Worm (Caenorhabditis elegans) whole organism, L1 larva: ENCODE data around the gene mrpl-32.

ENCODE experiments used
- C34B4.2 ChIP-seq: sonication (generic microtip); optimal IDR thresholded peaks from 2 replicates; lab custom pipeline; 2017; ENCODE audit warnings: mild to moderate bottlenecking, missing genetic modification characterization, missing compliant biosample characterization
- F16B12.6 ChIP-seq: fragments of 150-350 bp; optimal IDR thresholded peaks from 2 replicates; lab custom pipeline; 2014; ENCODE audit warnings: missing biosample characterization, missing genetic modification characterization
- ceh-8 ChIP-seq: fragments of 200-800 bp; sonication (Bioruptor generic); optimal IDR thresholded peaks from 2 replicates; lab custom pipeline; 2018; ENCODE audit warnings: mild to moderate bottlenecking, missing genetic modification characterization, moderate library complexity, missing compliant biosample characterization
- ceh-88 ChIP-seq: fragments of 200-800 bp; sonication (Bioruptor generic); IDR thresholded peaks from 2 replicates; pipeline ENCODE4 v1.3.6; 2022; ENCODE audit warnings: missing genetic modification characterization, missing compliant biosample characterization
- ceh-90 ChIP-seq: sonication (generic microtip); optimal IDR thresholded peaks from 2 replicates; lab custom pipeline; 2016; ENCODE audit warnings: missing genetic modification characterization, missing compliant biosample characterization
- ces-1 ChIP-seq: fragments of 150-350 bp; optimal IDR thresholded peaks from 2 replicates; lab custom pipeline; 2014; ENCODE audit warnings: missing biosample characterization, missing genetic modification reagents, missing genetic modification characterization
- dpl-1 ChIP-seq, 3 experiments: fragments of 150-350 bp in 2 of 3; sonication (generic microtip) in 1 of 3; optimal IDR thresholded peaks; 2 replicates each; lab custom pipeline; 2014 to 2017; ENCODE audit warnings: missing biosample characterization in 3 of 3, missing genetic modification characterization in 3 of 3, missing genetic modification reagents in 3 of 3
- dsc-1 ChIP-seq: sonication (generic microtip); optimal IDR thresholded peaks from 2 replicates; lab custom pipeline; 2016; ENCODE audit warnings: mild to moderate bottlenecking, missing genetic modification characterization, missing compliant biosample characterization
- efl-1 ChIP-seq, 4 experiments: fragments of 150-350 bp; optimal IDR thresholded peaks in 3 of 4; peaks in 1 of 4; 1 replicate in 1 of 4; 2 replicates in 3 of 4; lab custom pipeline; 2014; ENCODE audit warnings: missing biosample characterization in 2 of 4, missing genetic modification characterization in 2 of 4, missing genetic modification reagents in 2 of 4
- egl-27 ChIP-seq, 2 experiments: fragments of 150-350 bp in 1 of 2; sonication (generic microtip); optimal IDR thresholded peaks; 3 replicates each; lab custom pipeline; 2017 to 2018; ENCODE audit warnings: missing biosample characterization in 2 of 2, missing genetic modification characterization in 2 of 2, missing genetic modification reagents in 2 of 2
- elt-2 ChIP-seq: sonication (generic microtip); optimal IDR thresholded peaks from 2 replicates; lab custom pipeline; 2016; ENCODE audit warnings: missing genetic modification characterization, mild to moderate bottlenecking, inconsistent platforms, missing compliant biosample characterization, missing genetic modification reagents
- fkh-4 ChIP-seq: sonication (generic microtip); optimal IDR thresholded peaks from 2 replicates; lab custom pipeline; 2016; ENCODE audit warnings: missing compliant biosample characterization, missing genetic modification characterization, borderline replicate concordance
- fos-1 ChIP-seq: fragments of 150-350 bp; optimal IDR thresholded peaks from 2 replicates; lab custom pipeline; 2014; ENCODE audit warnings: missing biosample characterization, missing genetic modification characterization
- hlh-4 ChIP-seq: sonication (generic microtip); optimal IDR thresholded peaks from 2 replicates; lab custom pipeline; 2016; ENCODE audit warnings: mild to moderate bottlenecking, missing genetic modification characterization, missing compliant biosample characterization
- irx-1 ChIP-seq: sonication (generic microtip); optimal IDR thresholded peaks from 2 replicates; lab custom pipeline; 2016; ENCODE audit warnings: missing genetic modification characterization, missing compliant biosample characterization
- lin-14 ChIP-seq: fragments of 200-800 bp; sonication (Bioruptor generic); optimal IDR thresholded peaks from 2 replicates; lab custom pipeline; 2018; ENCODE audit warnings: mild to moderate bottlenecking, missing genetic modification characterization, moderate library complexity, missing compliant biosample characterization
- lin-35 ChIP-seq, 2 experiments: fragments of 150-350 bp; optimal IDR thresholded peaks; 2 replicates each; lab custom pipeline; 2014; ENCODE audit warnings: missing biosample characterization in 2 of 2, missing genetic modification characterization in 2 of 2, missing genetic modification reagents in 2 of 2
- lsy-2 ChIP-seq, 2 experiments: fragments of 150-350 bp; optimal IDR thresholded peaks; 2 replicates each; lab custom pipeline; 2014; ENCODE audit warnings: missing biosample characterization in 2 of 2, missing genetic modification characterization in 2 of 2
- mab-9 ChIP-seq: fragments of 200-800 bp; sonication (Bioruptor generic); IDR thresholded peaks from 2 replicates; pipeline ENCODE4 v1.3.6; 2022; ENCODE audit warnings: missing genetic modification reagents, missing genetic modification characterization, missing compliant biosample characterization
- mdl-1 ChIP-seq, 2 experiments: fragments of 150-350 bp; optimal IDR thresholded peaks; 2 replicates each; lab custom pipeline; 2014 to 2017; ENCODE audit warnings: missing biosample characterization in 2 of 2, missing genetic modification characterization in 2 of 2, inconsistent platforms in 1 of 2
- nhr-19 ChIP-seq: fragments of 200-800 bp; sonication (Bioruptor generic); conservative IDR thresholded peaks from 2 replicates; pipeline ENCODE4 v1.3.6; 2022; ENCODE audit warnings: missing genetic modification characterization, missing compliant biosample characterization
- nhr-20 ChIP-seq: sonication (generic microtip); optimal IDR thresholded peaks from 2 replicates; lab custom pipeline; 2016; ENCODE audit warnings: mild to moderate bottlenecking, missing genetic modification characterization, missing compliant biosample characterization
- nhr-28 ChIP-seq: fragments of 150-350 bp; optimal IDR thresholded peaks from 2 replicates; lab custom pipeline; 2014; ENCODE audit warnings: missing biosample characterization, missing genetic modification characterization
- nhr-47 ChIP-seq: sonication (generic microtip); optimal IDR thresholded peaks from 2 replicates; lab custom pipeline; 2016; ENCODE audit warnings: mild to moderate bottlenecking, missing genetic modification characterization, moderate library complexity, missing compliant biosample characterization
- nhr-71 ChIP-seq: sonication (generic microtip); optimal IDR thresholded peaks from 2 replicates; lab custom pipeline; 2016; ENCODE audit warnings: mild to moderate bottlenecking, missing genetic modification characterization, moderate library complexity, missing compliant biosample characterization
- nhr-76 ChIP-seq: sonication (generic microtip); optimal IDR thresholded peaks from 2 replicates; lab custom pipeline; 2017; ENCODE audit warnings: missing biosample characterization, missing genetic modification characterization
- nhr-77 ChIP-seq: fragments of 150-350 bp; optimal IDR thresholded peaks from 2 replicates; lab custom pipeline; 2014; ENCODE audit warnings: missing biosample characterization, missing genetic modification characterization
- nhr-85 ChIP-seq: sonication (generic microtip); peaks from one replicate; lab custom pipeline; 2016; ENCODE audit warnings: missing genetic modification characterization, inconsistent platforms, missing compliant biosample characterization
- pqm-1 ChIP-seq: sonication (generic microtip); optimal IDR thresholded peaks from 3 replicates; lab custom pipeline; 2017; ENCODE audit warnings: missing biosample characterization, missing genetic modification characterization
- rnt-1 ChIP-seq: sonication (generic microtip); optimal IDR thresholded peaks from 2 replicates; lab custom pipeline; 2016; ENCODE audit warnings: mild to moderate bottlenecking, missing genetic modification characterization, moderate library complexity, missing compliant biosample characterization
- snu-23 ChIP-seq: sonication (generic microtip); optimal IDR thresholded peaks from 2 replicates; lab custom pipeline; 2016; ENCODE audit warnings: missing genetic modification characterization, missing compliant biosample characterization
- sox-4 ChIP-seq: sonication (generic microtip); optimal IDR thresholded peaks from 2 replicates; lab custom pipeline; 2016; ENCODE audit warnings: missing genetic modification characterization, missing compliant biosample characterization
- unc-30 ChIP-seq: sonication (generic microtip); optimal IDR thresholded peaks from 2 replicates; lab custom pipeline; 2017; ENCODE audit warnings: missing biosample characterization, missing genetic modification characterization
- unc-62 ChIP-seq: fragments of 150-350 bp; optimal IDR thresholded peaks from 2 replicates; lab custom pipeline; 2014; ENCODE audit warnings: missing biosample characterization, missing genetic modification reagents, missing genetic modification characterization
- unc-98 ChIP-seq: fragments of 200-800 bp; sonication (Bioruptor generic); IDR thresholded peaks from 2 replicates; pipeline ENCODE4 v1.3.6; 2022; ENCODE audit warnings: missing genetic modification characterization, missing compliant biosample characterization
- vab-15 ChIP-seq: sonication (generic microtip); optimal IDR thresholded peaks from 2 replicates; lab custom pipeline; 2017; ENCODE audit warnings: missing genotype, mild to moderate bottlenecking, missing genetic modification characterization, missing compliant biosample characterization
- xbp-1 ChIP-seq: sonication (generic microtip); optimal IDR thresholded peaks from 2 replicates; lab custom pipeline; 2016; ENCODE audit warnings: missing genetic modification characterization, missing compliant biosample characterization
- zip-4 ChIP-seq: fragments of 200-800 bp; sonication (Bioruptor generic); optimal IDR thresholded peaks from 2 replicates; lab custom pipeline; 2018; ENCODE audit warnings: mild to moderate bottlenecking, missing genetic modification characterization, moderate library complexity, missing compliant biosample characterization

mrpl-32 gene

ce11 chrIII:8400478-8400877 is 49.1 kb upstream of the mrpl-32 start (continued):
- no peak for TF ChIP-seq unc-62 (GFP tag; lab: Kevin White, UChicago)
- no peak for TF ChIP-seq nhr-47 (tag; lab: Kevin White, UChicago)
- TF ChIP-seq sox-4, result no peak
- TF ChIP-seq zip-4, result no peak
- TF ChIP-seq C34B4.2 (tag; lab: Kevin White, UChicago), result no peak
- TF ChIP-seq fos-1 (tag; lab: Kevin White, UChicago), result no peak
- TF ChIP-seq dpl-1 (GFP tag; optimal IDR thresholded peaks at IDR 0.05; lab: Kevin White, UChicago), result no peak
- TF ChIP-seq snu-23 (GFP tag; lab: Kevin White, UChicago), result no peak
- TF ChIP-seq F16B12.6 (tag; lab: Kevin White, UChicago), result no peak
- TF ChIP-seq egl-27 (tag; optimal IDR thresholded peaks at IDR 0.05; lab: Kevin White, UChicago), result no peak
- no peak for TF ChIP-seq nhr-85
- no peak for TF ChIP-seq hlh-4 (tag; lab: Kevin White, UChicago)
- TF ChIP-seq nhr-28 (tag; lab: Kevin White, UChicago), result no peak
- TF ChIP-seq elt-2, result peak; percentile 97
- TF ChIP-seq mab-9 (GFP tag; lab: Robert Waterston, UW), result no peak
- no peak for TF ChIP-seq nhr-19 (GFP tag; lab: Robert Waterston, UW)
- no peak for TF ChIP-seq lsy-2 (tag; optimal IDR thresholded peaks at IDR 0.05; lab: Kevin White, UChicago)
- no peak for TF ChIP-seq ceh-8 (GFP tag; lab: Kevin White, UChicago)
- no peak for TF ChIP-seq fkh-4
- no peak for TF ChIP-seq unc-30 (tag; lab: Kevin White, UChicago)

ce11 chrIII:8401887-8402286 is 47.7 kb upstream of the mrpl-32 start, which contains the start of gene lap-1:
Gene lap-1 (minus strand): TSS chrIII:8401928.
- TF ChIP-seq nhr-20 (tag; lab: Kevin White, UChicago), result no peak

ce11 chrIII:8402633-8403032 is 46.9 kb upstream of the mrpl-32 start:
- TF ChIP-seq nhr-47 (tag; lab: Kevin White, UChicago) (no peak), nhr-71 (tag; lab: Kevin White, UChicago) (no peak), irx-1 (no peak), pqm-1 (tag; lab: Kevin White, UChicago) (no peak), lin-35 (GFP tag; optimal IDR thresholded peaks at IDR 0.05; lab: Kevin White, UChicago) (no peak)

- TF ChIP-seq ceh-88 (GFP tag; lab: Robert Waterston, UW) (no peak), unc-98 (GFP tag; lab: Robert Waterston, UW) (no peak), nhr-76 (no peak), lin-14 (GFP tag; lab: Kevin White, UChicago) (no peak), rnt-1 (tag; lab: Kevin White, UChicago) (no peak), dsc-1 (no peak), ces-1 (GFP tag; lab: Kevin White, UChicago) (no peak), mdl-1 (tag; optimal IDR thresholded peaks at IDR 0.05; lab: Kevin White, UChicago) (no peak), nhr-77 (tag; lab: Kevin White, UChicago) (no peak), nhr-19 (GFP tag; lab: Robert Waterston, UW) (no peak), ceh-90 (tag; lab: Kevin White, UChicago) (no peak), dpl-1 (GFP tag; optimal IDR thresholded peaks at IDR 0.05; lab: Kevin White, UChicago) (no peak)
Observed at ce11 chrIII:8403507-8403906, 46.0 kb upstream of the mrpl-32 start, which contains the start of gene cutc-1. Gene cutc-1 (minus strand): TSS chrIII:8403607.

- no peak for TF ChIP-seq vab-15 (tag; lab: Kevin White, UChicago)
- TF ChIP-seq unc-62 (GFP tag; lab: Kevin White, UChicago), result no peak
- TF ChIP-seq lin-14 (GFP tag; lab: Kevin White, UChicago), result peak; percentile 7
- no peak for TF ChIP-seq nhr-20 (tag; lab: Kevin White, UChicago)
- TF ChIP-seq lsy-2 (tag; optimal IDR thresholded peaks at IDR 0.05; lab: Kevin White, UChicago), result peak in 1 of 2 experiments; percentile 31
- peak in 1 of 3 experiments; percentile 27 for TF ChIP-seq dpl-1 (GFP tag; optimal IDR thresholded peaks at IDR 0.05; lab: Kevin White, UChicago)
- TF ChIP-seq xbp-1 (tag; lab: Kevin White, UChicago), result peak; percentile 51
- TF ChIP-seq efl-1 (optimal IDR thresholded peaks at IDR 0.05; lab: Kevin White, UChicago), result no peak
- TF ChIP-seq efl-1 (GFP tag; optimal IDR thresholded peaks at IDR 0.05 in 1 of 2; lab: Kevin White, UChicago), result peak in 1 of 2 experiments; percentile 92
- no peak for TF ChIP-seq nhr-77 (tag; lab: Kevin White, UChicago)
- no peak for TF ChIP-seq nhr-47 (tag; lab: Kevin White, UChicago)
Observed at ce11 chrIII:8405449-8405962, 44.1 kb upstream of the mrpl-32 start, which contains the start of the genes ubxn-4 and cyy-1. Gene ubxn-4 (minus strand): TSS chrIII:8405562. Gene cyy-1 (plus strand): TSS chrIII:8405874.
